Fruit fly (Drosophila melanogaster): ENCODE data around the gene Abd-B.
A peak's percentile ranks its signal among the peaks of the same experiment; 100 is the strongest.

Abd-B gene

DNA sequence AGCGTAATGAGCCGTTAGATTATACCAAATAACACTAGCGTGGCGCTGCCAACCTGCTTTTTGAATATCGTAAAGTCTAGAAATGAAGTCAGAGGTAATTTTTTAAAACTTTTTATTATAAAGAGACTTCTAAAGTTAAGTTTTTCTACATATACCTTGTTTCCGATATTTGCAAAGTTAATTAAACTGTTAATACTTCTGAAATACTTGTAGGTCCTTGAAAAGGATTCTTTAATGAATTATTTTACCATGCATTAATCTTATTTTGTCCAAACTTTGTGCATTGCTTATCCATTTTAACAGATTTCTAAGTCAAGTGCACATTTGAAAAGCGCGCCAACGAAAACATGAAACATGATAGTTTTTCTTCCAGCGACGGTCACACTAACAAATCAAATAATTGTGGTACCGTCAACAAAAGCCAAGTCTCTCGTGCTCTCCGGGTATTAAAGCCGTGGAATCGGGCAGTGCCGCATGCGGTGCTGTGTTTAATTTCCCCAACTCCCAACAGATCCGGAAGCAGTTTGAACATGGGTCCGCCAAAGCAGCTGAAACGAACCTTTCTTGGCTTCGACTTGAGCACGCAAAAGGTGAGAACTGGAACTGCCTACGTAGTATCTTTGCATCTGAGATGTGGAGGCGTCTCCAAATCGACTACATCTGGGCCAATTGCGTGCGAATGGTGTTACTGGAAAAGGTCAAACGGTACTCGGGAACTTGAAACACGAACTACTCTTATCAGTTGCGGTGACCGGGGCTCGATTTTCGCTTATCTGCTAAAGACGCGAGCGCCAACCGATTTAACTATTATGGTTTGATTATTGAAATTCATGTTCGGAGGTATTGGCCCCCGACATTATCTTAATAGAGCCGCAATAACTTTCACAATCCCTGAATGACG lies 24.3 kb upstream of the Abd-B start, which contains the start of the genes EMC2A and CG3534 (continued):
- TF ChIP-seq CG6813 (GFP tag; optimal IDR thresholded peaks at IDR 0.05) (no peak), CG7556 (GFP tag; optimal IDR thresholded peaks at IDR 0.05) (peak; percentile 11), YL-1 (GFP tag; optimal IDR thresholded peaks at IDR 0.05) (peak; percentile 24), ato (GFP tag; IDR thresholded peaks at IDR 0.05; ENCODE audit: partially characterized antibody) (no peak), NFAT (GFP tag; IDR thresholded peaks at IDR 0.05) (no peak), CG5953 (GFP tag; IDR thresholded peaks at IDR 0.05) (no peak), CG31441 (GFP tag; IDR thresholded peaks at IDR 0.05) (no peak), gcm2 (GFP tag; optimal IDR thresholded peaks at IDR 0.05) (no peak), en (GFP tag; optimal IDR thresholded peaks at IDR 0.05) (no peak), NfI (GFP tag; optimal IDR thresholded peaks at IDR 0.05) (no peak), Hr51 (GFP tag; optimal IDR thresholded peaks at IDR 0.05) (no peak), pros (GFP tag; optimal IDR thresholded peaks at IDR 0.05) (no peak), CG11504 (tag; optimal IDR thresholded peaks at IDR 0.05) (no peak), CG6175 (GFP tag; IDR thresholded peaks at IDR 0.05) (no peak), bigmax (GFP tag; optimal IDR thresholded peaks at IDR 0.05) (no peak), CG12659 (GFP tag; optimal IDR thresholded peaks at IDR 0.05) (peak; percentile 2), bowl (GFP tag; IDR thresholded peaks at IDR 0.05) (no peak), CG10959 (GFP tag; IDR thresholded peaks at IDR 0.05) (no peak), CG3847 (GFP tag; IDR thresholded peaks at IDR 0.05) (no peak), Ssrp (tag; optimal IDR thresholded peaks at IDR 0.05) (no peak), CG10366 (GFP tag; IDR thresholded peaks at IDR 0.05) (no peak), sna (GFP tag; IDR thresholded peaks at IDR 0.05; ENCODE audit: partially characterized antibody) (peak; percentile 42; the same call in 1 of the 2 replicates), yki (optimal IDR thresholded peaks at IDR 0.05) (no peak), CG13624 (GFP tag; optimal IDR thresholded peaks at IDR 0.05) (peak; percentile 6), Lhr (GFP tag; optimal IDR thresholded peaks at IDR 0.05) (no peak), tx (GFP tag; optimal IDR thresholded peaks at IDR 0.05) (no peak), sens-2 (GFP tag; IDR thresholded peaks at IDR 0.05) (no peak), pita (GFP tag; optimal IDR thresholded peaks at IDR 0.05) (no peak), lbe (GFP tag; optimal IDR thresholded peaks at IDR 0.05) (no peak), CG14710 (tag; optimal IDR thresholded peaks at IDR 0.05) (peak; percentile 49), CG18476 (GFP tag; optimal IDR thresholded peaks at IDR 0.05) (no peak), klu (GFP tag; IDR thresholded peaks at IDR 0.05) (no peak), onecut (GFP tag; IDR thresholded peaks at IDR 0.05) (no peak), Atf3 (GFP tag; optimal IDR thresholded peaks at IDR 0.05) (no peak), Oli (tag; optimal IDR thresholded peaks at IDR 0.05) (no peak), stwl (tag; optimal IDR thresholded peaks at IDR 0.05) (peak; percentile 76), ro (GFP tag; IDR thresholded peaks at IDR 0.05) (no peak), CG18599 (GFP tag; optimal IDR thresholded peaks at IDR 0.05) (no peak), crc (GFP tag; optimal IDR thresholded peaks at IDR 0.05) (no peak), lilli (GFP tag; optimal IDR thresholded peaks at IDR 0.05) (no peak), Kr (GFP tag; optimal IDR thresholded peaks at IDR 0.05) (no peak), Adf1 (GFP tag; IDR thresholded peaks at IDR 0.05) (no peak), Hmr (GFP tag; optimal IDR thresholded peaks at IDR 0.05) (peak; percentile 22), HLH54F (GFP tag; optimal IDR thresholded peaks at IDR 0.05) (no peak), knrl (GFP tag; IDR thresholded peaks at IDR 0.05; ENCODE audit: partially characterized antibody) (no peak), CG2116 (GFP tag; optimal IDR thresholded peaks at IDR 0.05) (no peak), Abd-B (GFP tag; optimal IDR thresholded peaks at IDR 0.05) (peak; percentile 61), CG5180 (GFP tag; optimal IDR thresholded peaks at IDR 0.05) (no peak), CG8388 (GFP tag; optimal IDR thresholded peaks at IDR 0.05) (no peak)

All from whole organism, embryonic.